Fruit fly (Drosophila melanogaster): ENCODE measurements around the gene Ant2.
A peak's percentile ranks its signal among the peaks of the same experiment; 100 is the strongest.

Gene Ant2

DNA sequence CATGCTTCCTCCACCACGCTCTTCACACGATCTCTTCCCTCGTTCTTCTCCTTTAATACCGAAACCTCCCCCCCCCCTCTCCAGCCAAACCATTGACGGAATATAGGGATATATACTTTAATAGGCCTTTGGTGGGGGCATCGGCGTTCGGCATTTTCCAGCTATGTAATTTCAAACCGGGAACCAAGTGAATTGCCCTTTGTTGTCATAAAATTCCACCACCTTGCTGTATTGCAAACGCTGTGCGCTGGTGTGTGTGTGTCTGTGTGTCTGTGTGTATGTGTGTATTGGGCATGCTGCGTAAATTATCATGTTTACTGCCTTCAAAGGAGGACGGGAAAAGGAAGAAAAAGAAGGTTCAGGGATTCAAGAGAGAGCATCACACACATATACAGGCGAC lies 55.4 kb downstream of the Ant2 start:
- TF ChIP-seq topi (GFP tag; optimal IDR thresholded peaks at IDR 0.05) = no peak

DNA sequence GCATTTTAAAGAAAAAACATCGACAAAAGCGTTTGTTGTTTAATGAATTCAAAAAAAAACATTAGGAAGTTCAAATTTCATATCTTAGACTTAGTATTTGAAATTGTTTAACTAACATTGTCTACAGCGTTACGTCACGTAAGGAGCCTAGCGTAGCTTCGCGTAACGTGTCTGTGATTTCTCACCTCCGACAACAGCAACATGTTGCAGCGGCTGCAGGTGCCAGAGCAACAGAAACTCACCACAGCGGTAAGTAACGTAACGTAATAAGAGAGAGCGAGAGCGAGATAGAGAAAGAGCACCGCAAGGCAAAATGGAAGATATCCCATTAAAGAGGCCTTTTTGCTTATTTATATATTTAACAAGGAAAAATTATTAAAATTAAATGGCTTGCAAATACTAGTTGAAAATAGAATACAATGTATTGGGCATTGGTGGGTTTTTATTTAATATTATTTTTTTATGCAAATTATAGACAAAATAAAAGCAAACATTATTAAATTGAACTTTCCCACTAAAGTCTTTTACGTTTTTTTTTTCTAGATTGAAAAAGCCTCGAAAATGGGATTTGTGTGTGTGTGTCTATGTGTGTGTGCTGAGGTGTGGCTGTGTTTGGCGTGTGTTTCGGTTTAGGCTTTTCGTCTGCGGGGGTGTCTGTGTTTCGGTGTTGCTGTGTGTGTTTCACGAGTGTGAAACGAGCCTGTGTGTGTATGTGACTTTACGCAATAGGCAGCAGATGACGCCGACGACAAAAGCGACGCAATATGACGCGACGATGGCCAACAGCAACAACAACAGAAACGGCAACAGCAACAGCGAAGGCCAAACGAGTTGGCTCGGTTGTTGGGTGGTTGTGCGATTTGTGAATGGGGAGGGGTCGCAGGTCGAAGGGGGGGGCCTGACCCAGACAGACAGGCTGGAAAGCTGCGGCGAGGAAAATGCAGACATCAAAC lies 56.5 kb downstream of the Ant2 start:
- TF ChIP-seq ss (GFP tag; optimal IDR thresholded peaks at IDR 0.05) (no peak), achi (GFP tag; optimal IDR thresholded peaks at IDR 0.05) (no peak), CG34406 (GFP tag; optimal IDR thresholded peaks at IDR 0.05) (no peak), salr (GFP tag; optimal IDR thresholded peaks at IDR 0.05) (no peak), Gug (GFP tag; IDR thresholded peaks at IDR 0.05) (no peak), CG4318 (GFP tag; optimal IDR thresholded peaks at IDR 0.05) (no peak), Sox15 (GFP tag; optimal IDR thresholded peaks at IDR 0.05) (no peak), CG3032 (tag; optimal IDR thresholded peaks at IDR 0.05) (no peak), Eip93F (GFP tag; optimal IDR thresholded peaks at IDR 0.05) (no peak), eg (GFP tag; IDR thresholded peaks at IDR 0.05) (0 out of 3 replicates have a peak, but pooled peaks have one; percentile 20), acj6 (GFP tag; optimal IDR thresholded peaks at IDR 0.05) (no peak), CG6854 (GFP tag; optimal IDR thresholded peaks at IDR 0.05) (no peak), CG15336 (GFP tag; IDR thresholded peaks at IDR 0.05) (no peak), Met (GFP tag; optimal IDR thresholded peaks at IDR 0.05) (no peak), CG11294 (GFP tag; IDR thresholded peaks at IDR 0.05) (no peak), CG6792 (GFP tag; optimal IDR thresholded peaks at IDR 0.05) (no peak), CG6808 (GFP tag; optimal IDR thresholded peaks at IDR 0.05) (no peak), Hr4 (GFP tag; optimal IDR thresholded peaks at IDR 0.05) (no peak), svp (GFP tag) (peak; percentile 37), fd59A (GFP tag; optimal IDR thresholded peaks at IDR 0.05) (no peak), Eip75B (GFP tag; optimal IDR thresholded peaks at IDR 0.05) (no peak), spab (GFP tag; optimal IDR thresholded peaks at IDR 0.05) (no peak), Eip78C (GFP tag) (peak; percentile 46), Sox14 (GFP tag; optimal IDR thresholded peaks at IDR 0.05) (no peak), Ets21C (GFP tag; optimal IDR thresholded peaks at IDR 0.05) (no peak), CG6276 (GFP tag; optimal IDR thresholded peaks at IDR 0.05) (peak; percentile 11), CG3919 (GFP tag; optimal IDR thresholded peaks at IDR 0.05) (no peak), CG7368 (GFP tag; optimal IDR thresholded peaks at IDR 0.05) (no peak), CG11762 (GFP tag; optimal IDR thresholded peaks at IDR 0.05; ENCODE audit: insufficient read depth) (no peak), CG10669 (GFP tag; optimal IDR thresholded peaks at IDR 0.05) (no peak)

DNA sequence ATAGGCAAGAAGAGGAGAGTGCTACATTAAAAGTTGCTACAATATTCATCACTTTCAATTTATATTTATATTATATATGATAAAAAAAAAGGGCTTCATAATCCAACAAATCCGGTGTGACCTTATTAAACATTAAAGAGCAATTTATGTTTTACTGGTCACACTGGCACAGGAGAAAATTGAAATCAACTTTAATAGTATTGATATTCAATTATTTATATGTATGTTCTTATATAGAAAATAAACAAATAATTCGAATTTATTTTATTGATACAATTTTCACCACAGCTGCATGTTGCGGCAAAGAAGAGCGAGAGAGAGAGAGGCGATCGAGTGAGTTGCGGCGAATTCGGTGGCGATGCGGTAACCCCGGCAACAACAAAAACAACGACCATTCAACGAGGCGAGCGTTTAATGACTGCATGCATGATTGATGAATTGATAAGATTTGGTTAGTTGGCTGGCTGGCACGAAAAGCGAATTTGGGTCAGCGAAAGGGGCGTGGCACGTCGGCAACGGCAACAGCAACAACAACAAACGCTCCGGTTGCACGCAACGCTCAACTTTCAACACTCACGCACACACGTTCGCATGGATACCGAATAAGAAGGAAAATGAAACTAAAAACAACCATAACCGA lies 57.4 kb downstream of the Ant2 start:
- TF ChIP-seq CG8632 (GFP tag; optimal IDR thresholded peaks at IDR 0.05) (no peak), Blimp-1 (GFP tag; optimal IDR thresholded peaks at IDR 0.05) (peak; percentile 9), CG1621 (tag; optimal IDR thresholded peaks at IDR 0.05) (no peak), CG6792 (GFP tag; optimal IDR thresholded peaks at IDR 0.05) (no peak), svp (GFP tag) (peak; percentile 48), ss (GFP tag; optimal IDR thresholded peaks at IDR 0.05) (peak; percentile 19 to 71), Eip75B (GFP tag; optimal IDR thresholded peaks at IDR 0.05) (no peak), Lpt (GFP tag; optimal IDR thresholded peaks at IDR 0.05) (no peak), eg (GFP tag; IDR thresholded peaks at IDR 0.05) (no peak), CG3919 (GFP tag; optimal IDR thresholded peaks at IDR 0.05) (no peak), lz (GFP tag; optimal IDR thresholded peaks at IDR 0.05) (no peak), acj6 (GFP tag; optimal IDR thresholded peaks at IDR 0.05) (no peak), vri (GFP tag; optimal IDR thresholded peaks at IDR 0.05) (peak; percentile 35), Eip93F (GFP tag; optimal IDR thresholded peaks at IDR 0.05) (no peak), Ets21C (GFP tag; optimal IDR thresholded peaks at IDR 0.05) (no peak), CG8319 (GFP tag; optimal IDR thresholded peaks at IDR 0.05) (no peak)

All from whole organism, prepupa.